Fruit fly (Drosophila melanogaster) Kc167 (cell line): ENCODE data around the gene CG18557.

Experiments
- Myc ChIP-seq: fragments of >200 bp; optimal IDR thresholded peaks from 2 replicates; lab custom pipeline; 2017; ENCODE audit warnings: missing external identifiers
- Sin3A ChIP-seq: fragments of >200 bp; optimal IDR thresholded peaks from 2 replicates; lab custom pipeline; 2018; ENCODE audit warnings: missing external identifiers
- h ChIP-seq: fragments of >200 bp; optimal IDR thresholded peaks from 3 replicates; lab custom pipeline; 2018; ENCODE audit warnings: missing external identifiers
- insv ChIP-seq: fragments of >200 bp; optimal IDR thresholded peaks from 3 replicates; lab custom pipeline; 2018; ENCODE audit warnings: missing external identifiers
- psq ChIP-seq: fragments of >200 bp; optimal IDR thresholded peaks from 2 replicates; lab custom pipeline; 2017; ENCODE audit warnings: missing external identifiers
- ttk ChIP-seq: sonication (Bioruptor generic); optimal IDR thresholded peaks from 2 replicates; lab custom pipeline; 2017; ENCODE audit warnings: missing external identifiers

- TF ChIP-seq h (lab: Kevin White, UChicago) (no peak), insv (lab: Kevin White, UChicago) (no peak), Sin3A (lab: Kevin White, UChicago) (no peak), psq (no peak), ttk (no peak), Myc (lab: Kevin White, UChicago) (no peak)
Measured at dm6 chr2L:2874185-2874541, 28.6 kb upstream of the CG18557 start, which contains the start of gene Ifrd1.
